Fruit fly (Drosophila melanogaster) whole organism, embryonic: ENCODE data around the gene CoRest.

ENCODE experiments used
- B-H1 ChIP-seq: fragments of 200-800 bp; sonication (Bioruptor generic); IDR thresholded peaks from 3 replicates; pipeline ENCODE4 v1.3.6; 2022; ENCODE audit warnings: missing biosample characterization, missing genetic modification characterization
- Bgb ChIP-seq: fragments of 200-800 bp; sonication (Bioruptor generic); IDR thresholded peaks from 2 replicates; pipeline ENCODE4 v1.3.6; 2022; ENCODE audit warnings: missing biosample characterization, missing genetic modification characterization; ENCODE audit not compliant: partially characterized antibody
- C15 ChIP-seq: fragments of 200-800 bp; sonication (Bioruptor generic); IDR thresholded peaks from 3 replicates; pipeline ENCODE4 v1.3.6; 2022; ENCODE audit warnings: missing biosample characterization, missing genetic modification characterization
- CG10147 ChIP-seq: fragments of 200-800 bp; sonication (Bioruptor generic); optimal IDR thresholded peaks from 2 replicates; lab custom pipeline; 2019; ENCODE audit warnings: missing biosample characterization, mild to moderate bottlenecking, missing genetic modification characterization, moderate library complexity
- CG10462 ChIP-seq: fragments of 200-800 bp; sonication (Bioruptor generic); optimal IDR thresholded peaks from 2 replicates; lab custom pipeline; 2016; ENCODE audit warnings: missing biosample characterization, missing genetic modification characterization
- CG13296 ChIP-seq: fragments of 200-800 bp; sonication (Bioruptor generic); optimal IDR thresholded peaks from 3 replicates; lab custom pipeline; 2018; ENCODE audit warnings: missing biosample characterization, mild to moderate bottlenecking, missing genetic modification characterization
- CG15601 ChIP-seq: fragments of 200-800 bp; sonication (Bioruptor generic); optimal IDR thresholded peaks from 3 replicates; lab custom pipeline; 2019; ENCODE audit warnings: missing biosample characterization, mild to moderate bottlenecking, missing genetic modification characterization, moderate library complexity
- CG16779 ChIP-seq: fragments of 200-800 bp; sonication (Bioruptor generic); IDR thresholded peaks from 2 replicates; pipeline ENCODE4 v1.3.6; 2022; ENCODE audit warnings: missing biosample characterization, missing genetic modification characterization
- CG16813 ChIP-seq: fragments of 200-800 bp; sonication (Bioruptor generic); IDR thresholded peaks from 3 replicates; pipeline ENCODE4 v1.3.6; 2022; ENCODE audit warnings: missing biosample characterization, missing genetic modification characterization; ENCODE audit not compliant: partially characterized antibody
- CG16815 ChIP-seq: fragments of 200-800 bp; sonication (Bioruptor generic); optimal IDR thresholded peaks from 3 replicates; lab custom pipeline; 2017; ENCODE audit warnings: missing biosample characterization, mild to moderate bottlenecking, missing genetic modification characterization
- CG1832 ChIP-seq: fragments of 200-800 bp; sonication (Bioruptor generic); optimal IDR thresholded peaks from 2 replicates; lab custom pipeline; 2017; ENCODE audit warnings: missing biosample characterization, mild to moderate bottlenecking, missing genetic modification characterization, inconsistent platforms
- CG2875 ChIP-seq: fragments of 200-800 bp; sonication (Bioruptor generic); optimal IDR thresholded peaks from 2 replicates; lab custom pipeline; 2017; ENCODE audit warnings: missing biosample characterization, mild to moderate bottlenecking, missing genetic modification characterization, missing genetic modification reagents
- CG32772 ChIP-seq: fragments of 200-800 bp; sonication (Bioruptor generic); IDR thresholded peaks from 2 replicates; pipeline ENCODE4 v1.3.6; 2022; ENCODE audit warnings: missing biosample characterization, missing genetic modification characterization
- CG6689 ChIP-seq: fragments of 200-800 bp; sonication (Bioruptor generic); IDR thresholded peaks from 2 replicates; pipeline ENCODE4 v1.3.6; 2022; ENCODE audit warnings: missing biosample characterization, missing genetic modification characterization
- CG8944 ChIP-seq: fragments of 200-800 bp; sonication (Bioruptor generic); optimal IDR thresholded peaks from 3 replicates; lab custom pipeline; 2016; ENCODE audit warnings: missing biosample characterization, missing genetic modification characterization
- CG9609 ChIP-seq: fragments of 200-800 bp; sonication (Bioruptor generic); optimal IDR thresholded peaks from 3 replicates; lab custom pipeline; 2016; ENCODE audit warnings: missing biosample characterization, missing genetic modification characterization
- CTCF ChIP-seq: fragments of 200-800 bp; sonication (Bioruptor generic); optimal IDR thresholded peaks from 2 replicates; lab custom pipeline; 2017; ENCODE audit warnings: missing biosample characterization, mild to moderate bottlenecking, missing genetic modification characterization, moderate library complexity
- D19B ChIP-seq: fragments of 200-800 bp; sonication (Bioruptor generic); optimal IDR thresholded peaks from 2 replicates; lab custom pipeline; 2017; ENCODE audit warnings: missing biosample characterization, mild to moderate bottlenecking, missing genetic modification characterization
- Dbx ChIP-seq: fragments of 200-800 bp; sonication (Bioruptor generic); IDR thresholded peaks from 3 replicates; pipeline ENCODE4 v1.3.6; 2022; ENCODE audit warnings: missing biosample characterization, missing genetic modification characterization
- Eip74EF ChIP-seq, 2 experiments: fragments of 200-800 bp in 1 of 2; fragments of >200 bp in 1 of 2; sonication (Bioruptor generic) in 1 of 2; optimal IDR thresholded peaks; 2 replicates each; lab custom pipeline; 2017 to 2019; ENCODE audit warnings: missing biosample characterization in 2 of 2, missing genetic modification characterization in 2 of 2, mild to moderate bottlenecking in 1 of 2, moderate library complexity in 1 of 2
- HHEX ChIP-seq: fragments of 200-800 bp; sonication (Bioruptor generic); optimal IDR thresholded peaks from 3 replicates; lab custom pipeline; 2017; ENCODE audit warnings: missing biosample characterization, mild to moderate bottlenecking, missing genetic modification characterization, missing genetic modification reagents
- HLHmδ ChIP-seq: fragments of 200-800 bp; sonication (Bioruptor generic); optimal IDR thresholded peaks from 2 replicates; lab custom pipeline; 2018; ENCODE audit warnings: missing biosample characterization, mild to moderate bottlenecking, missing genetic modification characterization, moderate library complexity
- Hmr ChIP-seq: fragments of 200-800 bp; sonication (Bioruptor generic); optimal IDR thresholded peaks from 3 replicates; lab custom pipeline; 2017; ENCODE audit warnings: mild to moderate bottlenecking, missing biosample characterization, missing genetic modification reagents, missing genetic modification characterization
- Hr78 ChIP-seq, 2 experiments: fragments of 200-800 bp in 1 of 2; fragments of >200 bp in 1 of 2; sonication (Bioruptor generic) in 1 of 2; optimal IDR thresholded peaks; 2 replicates each; lab custom pipeline; 2017 to 2019; ENCODE audit warnings: missing biosample characterization in 2 of 2, missing genetic modification characterization in 2 of 2, mild to moderate bottlenecking in 1 of 2, moderate library complexity in 1 of 2
- MTF-1 ChIP-seq: fragments of 200-800 bp; sonication (Bioruptor generic); optimal IDR thresholded peaks from 2 replicates; lab custom pipeline; 2018; ENCODE audit warnings: missing biosample characterization, mild to moderate bottlenecking, missing genetic modification characterization, borderline replicate concordance
- Meics ChIP-seq: fragments of 200-800 bp; sonication (Bioruptor generic); optimal IDR thresholded peaks from 2 replicates; lab custom pipeline; 2017; ENCODE audit warnings: missing biosample characterization, mild to moderate bottlenecking, missing genetic modification characterization
- NK7.1 ChIP-seq: fragments of 200-800 bp; sonication (Bioruptor generic); optimal IDR thresholded peaks from 3 replicates; lab custom pipeline; 2016; ENCODE audit warnings: missing biosample characterization, missing genetic modification characterization
- Usf ChIP-seq: fragments of 200-800 bp; sonication (Bioruptor generic); optimal IDR thresholded peaks from 2 replicates; lab custom pipeline; 2017; ENCODE audit warnings: missing genotype, missing biosample characterization, missing genetic modification characterization
- bsh ChIP-seq, 2 experiments: fragments of 200-800 bp; sonication (Bioruptor generic); optimal IDR thresholded peaks; 2 replicates each; lab custom pipeline; 2017 to 2018; ENCODE audit warnings: mild to moderate bottlenecking in 2 of 2, missing biosample characterization in 2 of 2, missing genetic modification characterization in 2 of 2, moderate library complexity in 1 of 2
- caup ChIP-seq: fragments of 200-800 bp; sonication (Bioruptor generic); optimal IDR thresholded peaks from 3 replicates; lab custom pipeline; 2017; ENCODE audit warnings: missing biosample characterization, mild to moderate bottlenecking, missing genetic modification characterization, moderate library complexity; ENCODE audit not compliant: severe bottlenecking
- ewg ChIP-seq: fragments of 200-800 bp; sonication (Bioruptor generic); optimal IDR thresholded peaks from 3 replicates; lab custom pipeline; 2017; ENCODE audit warnings: mild to moderate bottlenecking, missing biosample characterization, missing genetic modification reagents, missing genetic modification characterization
- hb ChIP-seq: fragments of 200-800 bp; sonication (Bioruptor generic); IDR thresholded peaks from 3 replicates; pipeline ENCODE4 v1.3.6; 2022; ENCODE audit warnings: missing biosample characterization, missing genetic modification characterization; ENCODE audit not compliant: partially characterized antibody
- pfk ChIP-seq: fragments of 200-800 bp; sonication (Bioruptor generic); optimal IDR thresholded peaks from 2 replicates; lab custom pipeline; 2018; ENCODE audit warnings: missing biosample characterization, mild to moderate bottlenecking, missing genetic modification characterization, moderate library complexity
- pho ChIP-seq: fragments of 200-800 bp; sonication (Bioruptor generic); optimal IDR thresholded peaks from 2 replicates; lab custom pipeline; 2016; ENCODE audit warnings: missing biosample characterization, missing genetic modification characterization
- pzg ChIP-seq: fragments of 200-800 bp; sonication (Bioruptor generic); optimal IDR thresholded peaks from 3 replicates; lab custom pipeline; 2018; ENCODE audit warnings: missing biosample characterization, mild to moderate bottlenecking, missing genetic modification characterization, moderate library complexity
- row ChIP-seq: fragments of 200-800 bp; sonication (Bioruptor generic); IDR thresholded peaks from 3 replicates; pipeline ENCODE4 v1.3.6; 2022; ENCODE audit warnings: missing biosample characterization, missing genetic modification characterization
- salm ChIP-seq: fragments of 200-800 bp; sonication (Bioruptor generic); optimal IDR thresholded peaks from 2 replicates; lab custom pipeline; 2018; ENCODE audit warnings: missing biosample characterization, mild to moderate bottlenecking, missing genetic modification characterization
- sens-2 ChIP-seq: fragments of 200-800 bp; sonication (Bioruptor generic); IDR thresholded peaks from 2 replicates; pipeline ENCODE4 v1.3.6; 2022; ENCODE audit warnings: missing biosample characterization, missing genetic modification characterization
- sim ChIP-seq: fragments of 200-800 bp; sonication (Bioruptor generic); IDR thresholded peaks from 2 replicates; pipeline ENCODE4 v1.3.6; 2022; ENCODE audit warnings: missing biosample characterization, missing genetic modification characterization
- sisA ChIP-seq: fragments of 200-800 bp; sonication (Bioruptor generic); IDR thresholded peaks from 2 replicates; pipeline ENCODE4 v1.3.6; 2022; ENCODE audit warnings: missing biosample characterization, missing genetic modification characterization
- slp2 ChIP-seq: fragments of 200-800 bp; sonication (Bioruptor generic); optimal IDR thresholded peaks from 2 replicates; lab custom pipeline; 2016; ENCODE audit warnings: missing biosample characterization, missing genetic modification characterization
- sr ChIP-seq: fragments of 200-800 bp; sonication (Bioruptor generic); IDR thresholded peaks from 3 replicates; pipeline ENCODE4 v1.3.6; 2022; ENCODE audit warnings: missing biosample characterization, missing genetic modification characterization
- ssp ChIP-seq: fragments of 200-800 bp; sonication (Bioruptor generic); IDR thresholded peaks from 2 replicates; pipeline ENCODE4 v1.3.6; 2022; ENCODE audit warnings: missing biosample characterization, missing genetic modification characterization
- sug ChIP-seq: fragments of 200-800 bp; optimal IDR thresholded peaks from 2 replicates; lab custom pipeline; 2019; ENCODE audit warnings: missing biosample characterization, mild to moderate bottlenecking, missing genetic modification characterization, moderate library complexity
- tap ChIP-seq: fragments of 200-800 bp; optimal IDR thresholded peaks from 3 replicates; lab custom pipeline; 2019; ENCODE audit warnings: missing biosample characterization, mild to moderate bottlenecking, missing genetic modification characterization, moderate library complexity
- twi ChIP-seq: fragments of 200-800 bp; optimal IDR thresholded peaks from 2 replicates; lab custom pipeline; 2019; ENCODE audit warnings: missing biosample characterization, mild to moderate bottlenecking, missing genetic modification characterization, moderate library complexity
- unc-4 ChIP-seq: fragments of 200-800 bp; sonication (Bioruptor generic); IDR thresholded peaks from 2 replicates; pipeline ENCODE4 v1.3.6; 2022; ENCODE audit warnings: missing biosample characterization, missing genetic modification characterization; ENCODE audit not compliant: partially characterized antibody
- vfl ChIP-seq: fragments of 200-800 bp; sonication (Bioruptor generic); optimal IDR thresholded peaks from 2 replicates; lab custom pipeline; 2016; ENCODE audit warnings: missing biosample characterization, missing genetic modification characterization

CoRest gene

dm6 chrX:19505334-19506185 lies 16.2 kb upstream of the CoRest start (continued):
- TF ChIP-seq Bgb (peak; percentile 90), CG15601 (tag; lab: Kevin White, UChicago) (no peak), sens-2 (GFP tag; lab: Robert Waterston, UW) (no peak), CG13296 (no peak), sr (GFP tag; lab: Robert Waterston, UW) (peak; percentile 99), Meics (GFP tag; lab: Kevin White, UChicago) (peak; percentile 22), CTCF (GFP tag; lab: Kevin White, UChicago) (peak; percentile 29), CG1832 (no peak), HHEX (no peak), ssp (GFP tag; lab: Robert Waterston, UW) (no peak), twi (tag; lab: Kevin White, UChicago) (no peak), HLHmδ (GFP tag; lab: Kevin White, UChicago) (no peak), pho (GFP tag; lab: Kevin White, UChicago) (peak; percentile 19), pzg (GFP tag; lab: Kevin White, UChicago) (peak; percentile 74), salm (tag; lab: Kevin White, UChicago) (no peak), MTF-1 (GFP tag; lab: Kevin White, UChicago) (no peak), CG8944 (GFP tag; lab: Kevin White, UChicago) (no peak), Usf (GFP tag; lab: Kevin White, UChicago) (no peak), NK7.1 (GFP tag; lab: Kevin White, UChicago) (no peak), unc-4 (GFP tag; lab: Robert Waterston, UW) (peak; percentile 80), bsh (GFP tag; optimal IDR thresholded peaks at IDR 0.05; lab: Kevin White, UChicago) (no peak), Hr78 (GFP tag; optimal IDR thresholded peaks at IDR 0.05; lab: Kevin White, UChicago) (no peak), Dbx (GFP tag; lab: Robert Waterston, UW) (0 out of 3 replicates have a peak, but pooled peaks have one; percentile 13), pfk (GFP tag; lab: Kevin White, UChicago) (peak; percentile 93), caup (peak; percentile 53), C15 (no peak), CG16813 (GFP tag; lab: Robert Waterston, UW) (peak; percentile 84), CG32772 (GFP tag; lab: Robert Waterston, UW) (no peak), slp2 (GFP tag; lab: Kevin White, UChicago) (peak; percentile 9), Eip74EF (GFP tag; optimal IDR thresholded peaks at IDR 0.05; lab: Kevin White, UChicago) (no peak), tap (tag; lab: Kevin White, UChicago) (no peak), CG16779 (GFP tag; lab: Robert Waterston, UW) (0 out of 2 replicates have a peak, but pooled peaks have one; percentile 16), CG6689 (GFP tag; lab: Robert Waterston, UW) (no peak), hb (peak; percentile 62; the same call in 1 of the 3 replicates), sim (GFP tag; lab: Robert Waterston, UW) (no peak), ewg (no peak), row (GFP tag; lab: Robert Waterston, UW) (peak; percentile 69), sug (peak; percentile 83), CG10462 (GFP tag; lab: Kevin White, UChicago) (no peak), CG9609 (GFP tag; lab: Kevin White, UChicago) (peak; percentile 10), B-H1 (no peak), CG16815 (GFP tag; lab: Kevin White, UChicago) (no peak), sisA (no peak), vfl (GFP tag; lab: Kevin White, UChicago) (peak; percentile 2), D19B (no peak), CG2875 (no peak), CG10147 (GFP tag; lab: Kevin White, UChicago) (no peak), Hmr (GFP tag; lab: Kevin White, UChicago) (no peak)
